Fruit fly (Drosophila melanogaster): Measurements from ENCODE around the gene TTLL6B.

dm6 chr3R:27294113-27294512, 43.3 kb upstream of the TTLL6B start:
- no peak for TF ChIP-seq CG4496 (GFP tag; IDR thresholded peaks at IDR 0.05)
- no peak for TF ChIP-seq fd96Ca (GFP tag; IDR thresholded peaks at IDR 0.05)
- TF ChIP-seq EcR (GFP tag; optimal IDR thresholded peaks at IDR 0.05), result no peak
- no peak for TF ChIP-seq CG10348 (GFP tag; IDR thresholded peaks at IDR 0.05)
- no peak for TF ChIP-seq CG12605 (GFP tag; IDR thresholded peaks at IDR 0.05)
- TF ChIP-seq CG34367 (tag; optimal IDR thresholded peaks at IDR 0.05), result no peak
- TF ChIP-seq CG9948 (tag; optimal IDR thresholded peaks at IDR 0.05), result no peak
- no peak for TF ChIP-seq CG13204 (GFP tag; optimal IDR thresholded peaks at IDR 0.05)
- no peak for TF ChIP-seq Snoo (tag; optimal IDR thresholded peaks at IDR 0.05)
- no peak for TF ChIP-seq CG8301 (tag; optimal IDR thresholded peaks at IDR 0.05)
- TF ChIP-seq Ets98B (GFP tag; IDR thresholded peaks at IDR 0.05), result no peak
- no peak for TF ChIP-seq CG8159 (tag; optimal IDR thresholded peaks at IDR 0.05)
- no peak for TF ChIP-seq CG17806 (tag; optimal IDR thresholded peaks at IDR 0.05)
